Worm (Caenorhabditis elegans) whole organism, late embryonic: ENCODE data around the gene F35H8.12.

ENCODE experiments used
- T23F11.4 ChIP-seq: fragments of 200-800 bp; sonication (Bioruptor generic); optimal IDR thresholded peaks from 2 replicates; lab custom pipeline; 2018; ENCODE audit warnings: mild to moderate bottlenecking, missing genetic modification characterization, missing compliant biosample characterization
- ceh-2 ChIP-seq: sonication (generic microtip); optimal IDR thresholded peaks from 2 replicates; lab custom pipeline; 2016; ENCODE audit warnings: missing genotype, missing genetic modification characterization, missing compliant biosample characterization
- ceh-24 ChIP-seq: sonication (generic microtip); optimal IDR thresholded peaks from 2 replicates; lab custom pipeline; 2016; ENCODE audit warnings: mild to moderate bottlenecking, missing genetic modification characterization, missing compliant biosample characterization
- elt-2 ChIP-seq: sonication (generic microtip); optimal IDR thresholded peaks from 2 replicates; lab custom pipeline; 2016; ENCODE audit warnings: missing genetic modification reagents, missing genetic modification characterization, missing compliant biosample characterization
- eyg-1 ChIP-seq: sonication (generic microtip); optimal IDR thresholded peaks from 2 replicates; lab custom pipeline; 2016; ENCODE audit warnings: missing genotype, missing genetic modification characterization, missing compliant biosample characterization
- pha-4 ChIP-seq: fragments of 150-350 bp; optimal IDR thresholded peaks from 2 replicates; lab custom pipeline; 2018; ENCODE audit warnings: missing biosample characterization, missing genetic modification reagents, missing genetic modification characterization
- syd-9 ChIP-seq: sonication (generic microtip); optimal IDR thresholded peaks from 2 replicates; lab custom pipeline; 2016; ENCODE audit warnings: mild to moderate bottlenecking, missing genetic modification characterization, moderate library complexity, missing compliant biosample characterization
- unc-3 ChIP-seq, 2 experiments: fragments of 200-800 bp in 1 of 2; sonication (Bioruptor generic) in 1 of 2; sonication (generic microtip) in 1 of 2; conservative IDR thresholded peaks in 1 of 2; optimal IDR thresholded peaks in 1 of 2; 2 replicates each; pipeline versions ENCODE4 v1.3.6 to Lab custom; 2016 to 2022; ENCODE audit warnings: missing compliant biosample characterization in 2 of 2, missing genetic modification characterization in 2 of 2, missing genetic modification reagents in 1 of 2
- unc-86 ChIP-seq: sonication (generic microtip); optimal IDR thresholded peaks from 2 replicates; lab custom pipeline; 2016; ENCODE audit warnings: missing genetic modification characterization, missing compliant biosample characterization

DNA sequence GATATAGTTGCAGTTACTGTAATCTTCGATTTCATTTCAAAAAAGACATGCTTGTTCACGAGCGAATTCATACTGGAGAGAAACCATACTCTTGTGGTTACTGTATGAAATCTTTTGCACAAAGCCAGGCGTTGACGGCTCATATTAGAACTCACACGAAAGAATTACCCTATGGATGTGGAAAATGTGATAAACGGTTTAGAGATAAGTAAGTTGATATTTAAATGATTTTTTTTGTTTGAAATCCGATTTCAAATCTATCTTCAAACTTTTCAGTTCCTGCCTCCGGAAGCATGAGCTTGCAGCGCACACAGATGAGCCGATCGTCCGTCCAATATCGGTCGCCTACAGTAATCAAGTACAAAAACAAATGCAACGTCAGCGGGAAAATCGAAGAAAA lies 7.3 kb downstream of the F35H8.12 start:
- no peak for TF ChIP-seq pha-4
- TF ChIP-seq T23F11.4 = no peak
- TF ChIP-seq eyg-1 (tag; lab: Kevin White, UChicago) = no peak
- TF ChIP-seq ceh-2 (tag; lab: Kevin White, UChicago) = no peak
- no peak for TF ChIP-seq unc-86 (tag; lab: Kevin White, UChicago)
- no peak for TF ChIP-seq elt-2
- no peak for TF ChIP-seq syd-9 (tag; lab: Kevin White, UChicago)
- no peak for TF ChIP-seq unc-3 (GFP tag; conservative IDR thresholded peaks at IDR 0.05; lab: Robert Waterston, UW)
- TF ChIP-seq unc-3 (tag; optimal IDR thresholded peaks at IDR 0.05; lab: Kevin White, UChicago) = no peak
- TF ChIP-seq ceh-24 (tag; lab: Kevin White, UChicago) = no peak
